Worm (Caenorhabditis elegans): ENCODE data around the gene Y11D7A.3.

The Y11D7A.3 gene

ce11 chrIV:9264513-9264912, 31.6 kb downstream of the Y11D7A.3 start:
- TF ChIP-seq dmd-8 (GFP tag; IDR thresholded peaks at IDR 0.05) = no peak
- no peak for TF ChIP-seq snpc-4 (tag; optimal IDR thresholded peaks at IDR 0.05)
- no peak for TF ChIP-seq nhr-10 (tag; optimal IDR thresholded peaks at IDR 0.05)
- TF ChIP-seq lin-15B (tag; optimal IDR thresholded peaks at IDR 0.05) = no peak
- TF ChIP-seq T20F7.1 (GFP tag; optimal IDR thresholded peaks at IDR 0.05) = no peak
- no peak for TF ChIP-seq zag-1 (tag; optimal IDR thresholded peaks at IDR 0.05)
- TF ChIP-seq mxl-2 (GFP tag; conservative IDR thresholded peaks at IDR 0.05) = no peak
- TF ChIP-seq ztf-11 (tag; optimal IDR thresholded peaks at IDR 0.05) = no peak
- no peak for TF ChIP-seq aly-2 (tag; optimal IDR thresholded peaks at IDR 0.05)
- TF ChIP-seq ceh-28 (tag; optimal IDR thresholded peaks at IDR 0.05) = no peak
- TF ChIP-seq egl-27 (tag; optimal IDR thresholded peaks at IDR 0.05) = no peak
- TF ChIP-seq nhr-42 (GFP tag; IDR thresholded peaks at IDR 0.05) = no peak
- no peak for TF ChIP-seq lin-29 (GFP tag; IDR thresholded peaks at IDR 0.05)
- TF ChIP-seq nhr-111 (GFP tag; optimal IDR thresholded peaks at IDR 0.05) = no peak

- TF ChIP-seq zag-1 (tag; optimal IDR thresholded peaks at IDR 0.05) (no peak), nhr-77 (tag; optimal IDR thresholded peaks at IDR 0.05) (no peak), dmd-6 (GFP tag; IDR thresholded peaks at IDR 0.05) (no peak), Y48G9A.11 (GFP tag; IDR thresholded peaks at IDR 0.05) (no peak), lin-13 (GFP tag; optimal IDR thresholded peaks at IDR 0.05) (no peak), nhr-11 (tag; optimal IDR thresholded peaks at IDR 0.05) (no peak), aly-2 (tag; optimal IDR thresholded peaks at IDR 0.05) (no peak), T20F7.1 (GFP tag; optimal IDR thresholded peaks at IDR 0.05) (no peak), skn-1 (tag; optimal IDR thresholded peaks at IDR 0.05) (no peak), mxl-3 (GFP tag; optimal IDR thresholded peaks at IDR 0.05) (no peak), F26F4.8 (GFP tag; conservative IDR thresholded peaks at IDR 0.05) (no peak), unc-62 (GFP tag; optimal IDR thresholded peaks at IDR 0.05 in 1 of 2) (no peak), unc-62 (tag; optimal IDR thresholded peaks at IDR 0.05) (no peak), unc-130 (GFP tag; optimal IDR thresholded peaks at IDR 0.05) (no peak), zip-2 (tag; optimal IDR thresholded peaks at IDR 0.05) (no peak)
Observed at ce11 chrIV:9266464-9266863, 33.6 kb downstream of the Y11D7A.3 start, which contains the start of gene Y11D7A.19. Y11D7A.19 (minus strand) TSS chrIV:9266564.

- no peak for TF ChIP-seq madf-5 (GFP tag; IDR thresholded peaks at IDR 0.05)
- TF ChIP-seq daf-8 (GFP tag; IDR thresholded peaks at IDR 0.05) = no peak
- TF ChIP-seq attf-4 (tag; optimal IDR thresholded peaks at IDR 0.05) = no peak
- no peak for TF ChIP-seq daf-12 (tag; optimal IDR thresholded peaks at IDR 0.05)
- no peak for TF ChIP-seq nhr-48 (tag; optimal IDR thresholded peaks at IDR 0.05)
- no peak for TF ChIP-seq zip-2 (tag; optimal IDR thresholded peaks at IDR 0.05)
- TF ChIP-seq lin-39 (tag; optimal IDR thresholded peaks at IDR 0.05) = no peak
- TF ChIP-seq daf-19 (GFP tag; conservative IDR thresholded peaks at IDR 0.05) = no peak
- TF ChIP-seq mdl-1 (tag; optimal IDR thresholded peaks at IDR 0.05) = no peak
- no peak for TF ChIP-seq aha-1 (tag)
- no peak for TF ChIP-seq madf-9 (GFP tag; conservative IDR thresholded peaks at IDR 0.05)
- no peak for TF ChIP-seq lin-15B (tag; optimal IDR thresholded peaks at IDR 0.05)
- TF ChIP-seq lin-1 (GFP tag; IDR thresholded peaks at IDR 0.05) = no peak
- TF ChIP-seq nhr-10 (tag; optimal IDR thresholded peaks at IDR 0.05) = no peak
- no peak for TF ChIP-seq nhr-28 (tag; optimal IDR thresholded peaks at IDR 0.05)
- no peak for TF ChIP-seq nhr-41 (GFP tag; IDR thresholded peaks at IDR 0.05)
- no peak for TF ChIP-seq mxl-3 (GFP tag; optimal IDR thresholded peaks at IDR 0.05)
- no peak for TF ChIP-seq cey-2 (tag; optimal IDR thresholded peaks at IDR 0.05; ENCODE audit: borderline replicate concordance, insufficient read depth)
Observed at ce11 chrIV:9267581-9267980, 34.7 kb downstream of the Y11D7A.3 start.

Data from whole organism, L4 larva.